Worm (Caenorhabditis elegans) whole organism, L4 larva: ENCODE measurements around the gene T04C12.1.

ENCODE experiments used
- F10B5.3 ChIP-seq: sonication (generic microtip); optimal IDR thresholded peaks from 2 replicates; lab custom pipeline; 2016; ENCODE audit warnings: mild to moderate bottlenecking, missing genetic modification characterization, missing compliant biosample characterization
- F37D6.2 ChIP-seq: sonication (generic microtip); optimal IDR thresholded peaks from 2 replicates; lab custom pipeline; 2016; ENCODE audit warnings: mild to moderate bottlenecking, missing genetic modification characterization, missing compliant biosample characterization
- R02D3.7 ChIP-seq: fragments of 150-350 bp; sonication (generic microtip); optimal IDR thresholded peaks from 3 replicates; lab custom pipeline; 2014; ENCODE audit warnings: missing biosample characterization, missing genetic modification characterization
- Y48G9A.11 ChIP-seq: fragments of 200-800 bp; sonication (Bioruptor generic); IDR thresholded peaks from 2 replicates; pipeline ENCODE4 v1.3.6; 2022; ENCODE audit warnings: missing genetic modification reagents, missing genetic modification characterization, missing compliant biosample characterization
- aha-1 ChIP-seq: fragments of 150-350 bp; peaks from one replicate; lab custom pipeline; 2014; ENCODE audit warnings: missing biosample characterization, missing genetic modification characterization
- aly-2 ChIP-seq: sonication (generic microtip); optimal IDR thresholded peaks from 2 replicates; lab custom pipeline; 2018; ENCODE audit warnings: missing biosample characterization, missing genetic modification characterization
- ama-1 ChIP-seq: fragments of 150-350 bp; optimal IDR thresholded peaks from 2 replicates; lab custom pipeline; 2014; ENCODE audit warnings: inconsistent platforms, mixed read lengths
- arid-1 ChIP-seq: fragments of 200-800 bp; sonication (Bioruptor generic); conservative IDR thresholded peaks from 2 replicates; pipeline ENCODE4 v1.3.6; 2022; ENCODE audit warnings: missing genetic modification reagents, missing genetic modification characterization, missing compliant biosample characterization
- ceh-44 ChIP-seq: fragments of 200-800 bp; sonication (Bioruptor generic); IDR thresholded peaks from 2 replicates; pipeline ENCODE4 v1.3.6; 2022; ENCODE audit warnings: missing genetic modification reagents, missing genetic modification characterization, missing compliant biosample characterization
- ctbp-1 ChIP-seq: fragments of 200-800 bp; sonication (Bioruptor generic); IDR thresholded peaks from 2 replicates; pipeline ENCODE4 v1.3.6; 2022; ENCODE audit warnings: missing genetic modification reagents, missing genetic modification characterization, missing compliant biosample characterization
- daf-16 ChIP-seq, 3 experiments: sonication (generic microtip); optimal IDR thresholded peaks; 2 replicates each; lab custom pipeline; 2016 to 2017; ENCODE audit warnings: missing genetic modification characterization in 3 of 3, missing genetic modification reagents in 3 of 3, mild to moderate bottlenecking in 2 of 3, missing compliant biosample characterization in 2 of 3, missing biosample characterization in 1 of 3, moderate library complexity in 1 of 3
- daf-8 ChIP-seq: fragments of 200-800 bp; sonication (Bioruptor generic); IDR thresholded peaks from 2 replicates; pipeline ENCODE4 v1.3.6; 2022; ENCODE audit warnings: missing genetic modification characterization, missing compliant biosample characterization
- dmd-6 ChIP-seq: fragments of 200-800 bp; sonication (Bioruptor generic); IDR thresholded peaks from 2 replicates; pipeline ENCODE4 v1.3.6; 2022; ENCODE audit warnings: missing genetic modification reagents, missing genetic modification characterization, missing compliant biosample characterization
- dmd-9 ChIP-seq: fragments of 200-800 bp; sonication (Bioruptor generic); IDR thresholded peaks from 2 replicates; pipeline ENCODE4 v1.3.6; 2022; ENCODE audit warnings: missing genetic modification reagents, missing genetic modification characterization, missing compliant biosample characterization
- dve-1 ChIP-seq: sonication (generic microtip); optimal IDR thresholded peaks from 2 replicates; lab custom pipeline; 2017; ENCODE audit warnings: antibody characterized with exemption, mild to moderate bottlenecking, missing genetic modification characterization, missing compliant biosample characterization; ENCODE audit not compliant: insufficient read depth
- fos-1 ChIP-seq: fragments of 150-350 bp; optimal IDR thresholded peaks from 2 replicates; lab custom pipeline; 2014; ENCODE audit warnings: missing biosample characterization, missing genetic modification characterization
- hlh-11 ChIP-seq: fragments of 200-800 bp; sonication (Bioruptor generic); optimal IDR thresholded peaks from 2 replicates; lab custom pipeline; 2018; ENCODE audit warnings: mild to moderate bottlenecking, missing genetic modification characterization, missing compliant biosample characterization
- hmg-1.1 ChIP-seq: fragments of 200-800 bp; sonication (Bioruptor generic); IDR thresholded peaks from 2 replicates; pipeline ENCODE4 v1.3.6; 2022; ENCODE audit warnings: missing genetic modification reagents, missing genetic modification characterization, missing compliant biosample characterization
- jun-1 ChIP-seq: fragments of 150-350 bp; optimal IDR thresholded peaks from 2 replicates; lab custom pipeline; 2014; ENCODE audit warnings: missing biosample characterization, missing genetic modification reagents, missing genetic modification characterization
- lin-13 ChIP-seq: fragments of 150-350 bp; optimal IDR thresholded peaks from 2 replicates; lab custom pipeline; 2014; ENCODE audit warnings: missing biosample characterization, missing genetic modification reagents, missing genetic modification characterization
- lin-15B ChIP-seq: fragments of 150-350 bp; sonication (generic microtip); optimal IDR thresholded peaks from 3 replicates; lab custom pipeline; 2014; ENCODE audit warnings: missing biosample characterization, missing genetic modification characterization
- lin-38 ChIP-seq: fragments of 200-800 bp; sonication (Bioruptor generic); IDR thresholded peaks from 2 replicates; pipeline ENCODE4 v1.3.6; 2022; ENCODE audit warnings: missing genetic modification reagents, missing genetic modification characterization, missing compliant biosample characterization
- lsy-2 ChIP-seq, 2 experiments: fragments of 150-350 bp in 1 of 2; sonication (generic microtip) in 1 of 2; optimal IDR thresholded peaks; 2 replicates each; lab custom pipeline; 2014 to 2017; ENCODE audit warnings: missing biosample characterization in 2 of 2, missing genetic modification characterization in 2 of 2
- mep-1 ChIP-seq: fragments of 150-350 bp; sonication (generic microtip); optimal IDR thresholded peaks from 3 replicates; lab custom pipeline; 2014; ENCODE audit warnings: missing biosample characterization, missing genetic modification characterization
- mxl-2 ChIP-seq: fragments of 200-800 bp; sonication (Bioruptor generic); conservative IDR thresholded peaks from 2 replicates; pipeline ENCODE4 v1.3.6; 2022; ENCODE audit warnings: missing genetic modification reagents, missing genetic modification characterization, missing compliant biosample characterization
- nhr-102 ChIP-seq: sonication (generic microtip); optimal IDR thresholded peaks from 2 replicates; lab custom pipeline; 2016; ENCODE audit warnings: mild to moderate bottlenecking, missing genetic modification characterization, moderate library complexity, missing compliant biosample characterization
- nhr-11 ChIP-seq: fragments of 150-350 bp; optimal IDR thresholded peaks from 2 replicates; lab custom pipeline; 2014; ENCODE audit warnings: missing biosample characterization, missing genetic modification characterization
- nhr-111 ChIP-seq: fragments of 200-800 bp; sonication (Bioruptor generic); optimal IDR thresholded peaks from 2 replicates; lab custom pipeline; 2018; ENCODE audit warnings: mild to moderate bottlenecking, missing genetic modification characterization, missing compliant biosample characterization
- nhr-237 ChIP-seq: sonication (generic microtip); optimal IDR thresholded peaks from 2 replicates; lab custom pipeline; 2017; ENCODE audit warnings: missing biosample characterization, missing genetic modification characterization
- nhr-28 ChIP-seq: fragments of 150-350 bp; optimal IDR thresholded peaks from 2 replicates; lab custom pipeline; 2014; ENCODE audit warnings: missing biosample characterization, missing genetic modification characterization
- nhr-42 ChIP-seq: fragments of 200-800 bp; sonication (Bioruptor generic); IDR thresholded peaks from 2 replicates; pipeline ENCODE4 v1.3.6; 2022; ENCODE audit warnings: missing genetic modification characterization, missing compliant biosample characterization
- nhr-76 ChIP-seq: fragments of 150-350 bp; optimal IDR thresholded peaks from 2 replicates; lab custom pipeline; 2014; ENCODE audit warnings: missing biosample characterization, missing genetic modification characterization
- nhr-77 ChIP-seq: fragments of 150-350 bp; optimal IDR thresholded peaks from 2 replicates; lab custom pipeline; 2014; ENCODE audit warnings: missing biosample characterization, missing genetic modification characterization
- pha-4 ChIP-seq, 2 experiments: fragments of 150-350 bp in 1 of 2; fragments of 200-800 bp in 1 of 2; sonication (Bioruptor generic) in 1 of 2; IDR thresholded peaks in 1 of 2; optimal IDR thresholded peaks in 1 of 2; 2 replicates each; pipeline versions ENCODE4 v1.3.6 to Lab custom; 2014 to 2022; ENCODE audit warnings: missing genetic modification characterization in 2 of 2, missing genetic modification reagents in 2 of 2, missing biosample characterization in 1 of 2, missing compliant biosample characterization in 1 of 2
- pqm-1 ChIP-seq: sonication (generic microtip); optimal IDR thresholded peaks from 2 replicates; lab custom pipeline; 2017; ENCODE audit warnings: missing biosample characterization, missing genetic modification characterization
- sdz-12 ChIP-seq: fragments of 200-800 bp; sonication (Bioruptor generic); optimal IDR thresholded peaks from 2 replicates; lab custom pipeline; 2018; ENCODE audit warnings: mild to moderate bottlenecking, missing genetic modification characterization, missing compliant biosample characterization
- set-16 ChIP-seq: fragments of 200-800 bp; sonication (Bioruptor generic); IDR thresholded peaks from 2 replicates; pipeline ENCODE4 v1.3.6; 2022; ENCODE audit warnings: missing genetic modification reagents, missing genetic modification characterization, missing compliant biosample characterization
- skn-1 ChIP-seq: fragments of 150-350 bp; optimal IDR thresholded peaks from 2 replicates; lab custom pipeline; 2014; ENCODE audit warnings: missing biosample characterization, missing genetic modification characterization
- snpc-4 ChIP-seq: fragments of 150-350 bp; optimal IDR thresholded peaks from 2 replicates; lab custom pipeline; 2014; ENCODE audit warnings: missing biosample characterization, missing genetic modification characterization
- spr-1 ChIP-seq: sonication (generic microtip); optimal IDR thresholded peaks from 2 replicates; lab custom pipeline; 2016; ENCODE audit warnings: mild to moderate bottlenecking, missing genetic modification characterization, missing compliant biosample characterization
- spr-3 ChIP-seq: fragments of 200-800 bp; sonication (Bioruptor generic); optimal IDR thresholded peaks from 2 replicates; lab custom pipeline; 2018; ENCODE audit warnings: mild to moderate bottlenecking, missing genetic modification characterization, missing compliant biosample characterization
- tra-1 ChIP-seq: fragments of 200-800 bp; sonication (Bioruptor generic); IDR thresholded peaks from 2 replicates; pipeline ENCODE4 v1.3.6; 2022; ENCODE audit warnings: missing genetic modification reagents, missing genetic modification characterization, missing compliant biosample characterization
- unc-130 ChIP-seq: sonication (generic microtip); optimal IDR thresholded peaks from 2 replicates; lab custom pipeline; 2016; ENCODE audit warnings: missing genetic modification reagents, missing genetic modification characterization, missing compliant biosample characterization
- unc-62 ChIP-seq, 3 experiments: fragments of 150-350 bp in 1 of 3; sonication (generic microtip); optimal IDR thresholded peaks in 2 of 3; peaks in 1 of 3; 1 replicate in 1 of 3; 2 replicates in 2 of 3; lab custom pipeline; 2014 to 2017; ENCODE audit warnings: missing biosample characterization in 3 of 3, missing genetic modification characterization in 3 of 3, missing genetic modification reagents in 3 of 3, missing genotype in 1 of 3
- zfp-2 ChIP-seq: sonication (generic microtip); optimal IDR thresholded peaks from 2 replicates; lab custom pipeline; 2016; ENCODE audit warnings: mild to moderate bottlenecking, missing genetic modification characterization, missing compliant biosample characterization
- ztf-11 ChIP-seq: fragments of 150-350 bp; optimal IDR thresholded peaks from 2 replicates; lab custom pipeline; 2014; ENCODE audit warnings: missing biosample characterization, missing genetic modification characterization

The T04C12.1 gene

DNA sequence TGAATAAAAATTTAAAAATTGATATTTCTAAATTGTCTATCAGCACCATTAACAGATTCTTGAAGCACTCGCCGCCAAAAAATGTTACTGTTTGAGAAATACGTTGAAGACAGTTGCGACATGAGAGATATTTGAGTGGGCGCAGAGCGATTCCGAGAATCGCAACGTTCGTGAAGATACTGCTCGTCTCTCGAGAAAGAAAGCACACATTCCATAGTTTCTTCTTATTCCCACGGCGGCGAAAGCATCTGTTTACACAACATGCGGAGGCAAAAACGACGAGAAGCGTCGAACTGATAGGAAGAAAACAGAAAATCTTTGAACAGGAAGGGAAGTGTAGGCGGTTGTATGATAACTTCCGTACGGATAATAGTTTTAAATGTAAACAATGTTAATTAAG, 23.4 kb upstream of the T04C12.1 start (continued):
- TF ChIP-seq nhr-102 (tag; lab: Kevin White, UChicago) (no peak), zfp-2 (tag; lab: Kevin White, UChicago) (no peak), sdz-12 (GFP tag; lab: Kevin White, UChicago) (peak; percentile 21), spr-1 (no peak), unc-130 (GFP tag; lab: Kevin White, UChicago) (no peak), pqm-1 (tag; lab: Kevin White, UChicago) (no peak), daf-16 (GFP tag; optimal IDR thresholded peaks at IDR 0.05; lab: Kevin White, UChicago) (peak in 1 of 2 experiments; percentile 96), daf-16 (tag; optimal IDR thresholded peaks at IDR 0.05; lab: Kevin White, UChicago) (no peak), tra-1 (GFP tag; lab: Robert Waterston, UW) (0 out of 2 replicates have a peak, but pooled peaks have one; percentile 48), lin-38 (GFP tag; lab: Robert Waterston, UW) (0 out of 2 replicates have a peak, but pooled peaks have one; percentile 7), mxl-2 (GFP tag; lab: Robert Waterston, UW) (no peak), nhr-111 (GFP tag; lab: Kevin White, UChicago) (no peak), R02D3.7 (tag; lab: Kevin White, UChicago) (no peak), Y48G9A.11 (GFP tag; lab: Robert Waterston, UW) (no peak), lsy-2 (tag; optimal IDR thresholded peaks at IDR 0.05; lab: Kevin White, UChicago) (peak; percentile 13 to 36), dmd-9 (GFP tag; lab: Robert Waterston, UW) (peak; percentile 44; the same call in 1 of the 2 replicates), aly-2 (tag; lab: Kevin White, UChicago) (no peak), aha-1 (peak; percentile 94), dmd-6 (peak; percentile 32; the same call in 1 of the 2 replicates), daf-8 (no peak), ama-1 (peak; percentile 30), lin-13 (GFP tag; lab: Kevin White, UChicago) (peak; percentile 16), skn-1 (tag; lab: Kevin White, UChicago) (no peak), F10B5.3 (tag; lab: Kevin White, UChicago) (no peak), arid-1 (no peak), snpc-4 (tag; lab: Kevin White, UChicago) (no peak), pha-4 (GFP tag; IDR thresholded peaks at IDR 0.05; lab: Robert Waterston, UW) (peak; percentile 47; the same call in 1 of the 2 replicates), pha-4 (tag; optimal IDR thresholded peaks at IDR 0.05; lab: Kevin White, UChicago) (no peak), nhr-11 (tag; lab: Kevin White, UChicago) (peak; percentile 73), fos-1 (tag; lab: Kevin White, UChicago) (no peak), nhr-42 (GFP tag; lab: Robert Waterston, UW) (no peak), hlh-11 (peak; percentile 78), ztf-11 (tag; lab: Kevin White, UChicago) (no peak)
- TF ChIP-seq, all 104 proteins: peak for 18

DNA sequence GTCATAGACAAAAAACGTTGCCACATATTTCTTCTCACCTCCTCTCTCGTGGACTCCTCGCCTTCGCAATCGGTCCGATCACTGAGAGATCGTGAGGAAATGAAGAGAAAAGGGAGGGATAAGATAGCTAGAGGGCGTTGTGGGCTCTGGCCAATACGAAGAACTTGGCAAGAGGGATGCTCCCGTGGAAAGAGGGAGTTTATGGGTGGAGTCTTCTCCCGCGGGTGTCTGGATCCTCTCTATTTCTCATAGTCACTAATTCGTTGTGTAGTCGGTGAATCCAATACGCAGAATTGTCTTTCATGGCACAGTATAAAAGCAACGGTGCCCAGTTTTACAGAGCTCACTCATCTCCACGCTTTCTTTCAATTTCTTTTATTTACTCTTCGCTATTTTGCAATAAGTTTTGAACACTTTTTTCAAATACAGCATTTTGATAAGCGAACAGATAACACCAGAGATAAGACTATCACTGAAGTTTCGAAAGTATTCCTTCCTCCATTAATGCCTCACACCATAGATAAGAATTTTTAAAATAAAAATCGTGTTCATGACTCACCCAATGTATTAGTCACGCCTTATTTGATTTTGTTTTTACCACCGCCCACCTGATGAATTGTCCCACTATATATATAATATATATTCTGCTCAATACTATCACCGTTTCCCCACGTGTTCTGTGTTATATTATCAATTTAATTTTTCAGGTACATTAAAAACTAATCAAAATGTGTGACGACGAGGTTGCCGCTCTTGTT, 21.5 kb upstream of the T04C12.1 start, which contains the start of gene act-1:
Gene act-1 (plus strand): TSS at position 708 of the 758 bp plus-strand sequence.
- TF ChIP-seq daf-16 (GFP tag; optimal IDR thresholded peaks at IDR 0.05; lab: Kevin White, UChicago) (peak in 1 of 2 experiments; percentile 95), daf-16 (tag; optimal IDR thresholded peaks at IDR 0.05; lab: Kevin White, UChicago) (no peak), F37D6.2 (no peak), dmd-6 (0 out of 2 replicates have a peak, but pooled peaks have one; percentile 41), lin-15B (tag; lab: Kevin White, UChicago) (no peak), arid-1 (0 out of 2 replicates have a peak, but pooled peaks have one; percentile 4), nhr-76 (tag; lab: Kevin White, UChicago) (no peak), hmg-1.1 (0 out of 2 replicates have a peak, but pooled peaks have one; percentile 33), pqm-1 (tag; lab: Kevin White, UChicago) (peak; percentile 95), mep-1 (tag; lab: Kevin White, UChicago) (no peak), hlh-11 (peak; percentile 34), ceh-44 (no peak), spr-3 (GFP tag; lab: Kevin White, UChicago) (no peak), nhr-77 (tag; lab: Kevin White, UChicago) (peak; percentile 6), set-16 (GFP tag; lab: Robert Waterston, UW) (0 out of 2 replicates have a peak, but pooled peaks have one; percentile 13), zfp-2 (tag; lab: Kevin White, UChicago) (no peak), Y48G9A.11 (GFP tag; lab: Robert Waterston, UW) (no peak), dve-1 (tag; lab: Kevin White, UChicago) (peak; percentile 26), unc-62 (GFP tag; optimal IDR thresholded peaks at IDR 0.05 in 1 of 2; lab: Kevin White, UChicago) (peak in 1 of 2 experiments; percentile 54), unc-62 (tag; optimal IDR thresholded peaks at IDR 0.05; lab: Kevin White, UChicago) (no peak), nhr-11 (tag; lab: Kevin White, UChicago) (peak; percentile 73), ama-1 (peak; percentile 5), ctbp-1 (0 out of 2 replicates have a peak, but pooled peaks have one; percentile 61), nhr-28 (tag; lab: Kevin White, UChicago) (peak; percentile 66), nhr-237 (tag; lab: Kevin White, UChicago) (no peak), jun-1 (tag; lab: Kevin White, UChicago) (no peak)
